Fruit fly (Drosophila melanogaster) whole organism: Measurements from ENCODE around the gene drm.

ENCODE experiments used
- CG8478 ChIP-seq: fragments of >200 bp; optimal IDR thresholded peaks from 2 replicates; lab custom pipeline; 2018; ENCODE audit warnings: inconsistent platforms
- Dll ChIP-seq: fragments of >200 bp; optimal IDR thresholded peaks from 2 replicates; lab custom pipeline; 2017
- EcR ChIP-seq, 2 experiments: fragments of >200 bp; optimal IDR thresholded peaks; 2 replicates each; lab custom pipeline; 2017; ENCODE audit warnings: missing biosample characterization in 2 of 2, missing genetic modification characterization in 2 of 2, missing genetic modification reagents in 2 of 2
- pan ChIP-seq: fragments of >200 bp; optimal IDR thresholded peaks from 2 replicates; lab custom pipeline; 2017
- psq ChIP-seq: fragments of >200 bp; optimal IDR thresholded peaks from 2 replicates; lab custom pipeline; 2017
- usp ChIP-seq: fragments of >200 bp; optimal IDR thresholded peaks from 2 replicates; lab custom pipeline; 2017; ENCODE audit warnings: missing biosample characterization, missing genetic modification characterization, mixed read lengths

Gene drm

DNA sequence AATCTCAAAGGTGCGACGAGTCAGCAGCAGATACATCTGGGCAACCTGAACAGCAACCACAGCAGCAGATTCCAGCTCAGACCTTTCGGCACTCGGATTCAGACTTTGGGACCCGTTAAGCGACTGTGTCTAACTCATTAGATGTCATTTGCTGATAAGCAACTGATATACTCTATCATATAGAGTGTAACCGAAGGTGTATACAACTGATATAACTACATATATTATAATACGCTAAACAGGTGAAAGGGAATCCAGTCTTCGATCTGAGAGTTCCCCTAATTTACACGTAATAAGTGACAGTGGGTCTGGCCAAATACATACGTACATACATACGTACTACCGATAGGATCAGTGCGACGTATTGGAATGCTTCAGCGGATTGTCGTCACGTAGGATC is 11.5 kb downstream of the drm start:
- TF ChIP-seq EcR (GFP tag; optimal IDR thresholded peaks at IDR 0.05; lab: Kevin White, UChicago) (no peak), usp (no peak), CG8478 (lab: Kevin White, UChicago) (no peak), psq (lab: Kevin White, UChicago) (no peak), pan (no peak), Dll (lab: Kevin White, UChicago) (no peak)

DNA sequence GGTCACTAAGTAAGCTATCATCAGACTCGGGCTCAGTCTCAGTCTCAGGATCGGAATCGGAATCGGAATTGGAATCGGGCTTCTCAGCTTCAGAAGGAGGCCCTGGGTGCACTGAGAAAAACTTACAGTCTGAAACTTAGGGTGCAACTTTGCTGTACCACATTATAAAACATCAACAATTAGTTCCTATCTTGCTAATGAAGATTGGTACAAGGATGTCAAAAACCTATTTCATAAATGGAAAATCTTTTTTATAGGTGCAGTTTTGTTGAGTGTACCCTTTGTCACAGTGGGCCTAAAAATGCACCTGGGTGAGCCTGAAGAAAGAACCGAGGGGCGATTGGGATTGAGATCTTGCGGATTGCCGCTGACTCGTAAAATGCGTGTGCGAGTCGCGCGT is 13.7 kb downstream of the drm start:
- TF ChIP-seq pan (no peak), usp (no peak), EcR (GFP tag; optimal IDR thresholded peaks at IDR 0.05; lab: Kevin White, UChicago) (no peak), CG8478 (lab: Kevin White, UChicago) (no peak), Dll (lab: Kevin White, UChicago) (no peak), psq (lab: Kevin White, UChicago) (no peak)

DNA sequence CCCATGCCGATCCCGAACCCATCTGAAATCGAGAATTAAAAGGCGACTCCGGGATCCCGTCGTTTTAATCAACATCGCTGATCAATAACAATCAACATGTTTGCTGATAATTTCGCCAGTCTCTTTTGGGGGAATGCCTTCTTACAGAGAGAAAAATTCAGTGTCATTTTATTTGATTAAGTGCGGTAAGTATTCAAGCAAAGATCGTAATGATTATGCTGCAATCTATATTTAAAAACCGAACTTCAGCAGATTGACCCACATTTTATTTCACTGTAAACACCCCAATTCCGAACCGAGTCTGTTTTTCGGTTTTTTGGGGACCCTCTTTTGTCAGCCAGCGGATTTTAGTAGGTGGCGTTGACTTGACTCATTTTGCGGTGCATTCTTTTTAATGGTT is 14.9 kb downstream of the drm start:
- TF ChIP-seq Dll (lab: Kevin White, UChicago) (no peak), CG8478 (lab: Kevin White, UChicago) (no peak), EcR (GFP tag; optimal IDR thresholded peaks at IDR 0.05; lab: Kevin White, UChicago) (no peak), usp (no peak), pan (no peak), psq (lab: Kevin White, UChicago) (no peak)

DNA sequence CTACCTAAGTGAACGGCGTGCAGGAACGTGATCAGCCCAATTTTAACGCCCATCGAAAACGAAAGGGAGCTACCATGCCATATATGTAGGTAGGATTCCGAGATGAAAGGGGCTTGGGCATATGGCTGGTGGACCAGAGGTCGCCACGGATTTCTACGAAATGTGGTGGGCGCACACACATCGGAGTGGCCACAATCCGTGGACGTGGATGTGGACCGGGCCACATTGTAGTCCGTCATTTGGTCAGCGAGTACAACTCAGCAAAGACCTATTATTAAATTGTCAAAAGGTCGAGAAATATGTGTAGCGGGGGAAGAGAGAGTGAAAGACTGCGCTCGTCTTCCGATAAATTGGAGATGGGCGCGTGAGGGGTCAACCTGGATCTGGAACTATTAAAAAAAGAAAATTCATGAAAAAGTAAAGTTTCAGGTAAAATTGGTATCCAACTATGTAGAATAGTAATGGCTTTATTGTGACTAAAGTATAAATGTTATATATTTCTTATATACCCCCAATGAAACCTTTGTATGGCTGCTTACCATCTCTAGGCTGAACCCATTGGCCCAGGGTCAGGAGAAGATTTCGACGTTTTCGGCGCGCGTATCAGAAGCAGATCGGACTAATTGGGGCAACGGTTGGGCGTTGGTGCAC is 16.5 kb downstream of the drm start:
- TF ChIP-seq EcR (GFP tag; optimal IDR thresholded peaks at IDR 0.05; lab: Kevin White, UChicago) = no peak
- no peak for TF ChIP-seq usp
- no peak for TF ChIP-seq CG8478 (lab: Kevin White, UChicago)
- TF ChIP-seq psq (lab: Kevin White, UChicago) = no peak
- TF ChIP-seq pan = no peak

DNA sequence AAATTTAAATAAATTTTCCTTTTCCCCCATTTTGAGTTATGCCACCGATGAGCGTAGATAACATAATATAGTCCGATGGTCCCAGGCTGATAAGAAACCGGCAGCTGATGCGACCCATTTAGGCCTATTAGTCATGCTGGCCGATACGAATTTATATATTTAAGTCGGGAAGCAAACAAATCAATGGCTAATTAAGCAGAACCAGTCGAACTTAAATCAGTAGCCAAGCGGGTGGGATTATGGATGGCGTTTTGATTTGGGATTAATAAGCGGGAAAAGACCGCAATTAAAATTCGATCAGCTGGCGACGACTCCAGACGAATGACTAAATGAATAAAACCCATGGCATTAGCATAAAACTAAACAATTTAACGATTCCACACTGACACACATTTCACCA is 17.9 kb downstream of the drm start:
- no peak for TF ChIP-seq usp
- no peak for TF ChIP-seq pan
- no peak for TF ChIP-seq EcR (GFP tag; optimal IDR thresholded peaks at IDR 0.05; lab: Kevin White, UChicago)

DNA sequence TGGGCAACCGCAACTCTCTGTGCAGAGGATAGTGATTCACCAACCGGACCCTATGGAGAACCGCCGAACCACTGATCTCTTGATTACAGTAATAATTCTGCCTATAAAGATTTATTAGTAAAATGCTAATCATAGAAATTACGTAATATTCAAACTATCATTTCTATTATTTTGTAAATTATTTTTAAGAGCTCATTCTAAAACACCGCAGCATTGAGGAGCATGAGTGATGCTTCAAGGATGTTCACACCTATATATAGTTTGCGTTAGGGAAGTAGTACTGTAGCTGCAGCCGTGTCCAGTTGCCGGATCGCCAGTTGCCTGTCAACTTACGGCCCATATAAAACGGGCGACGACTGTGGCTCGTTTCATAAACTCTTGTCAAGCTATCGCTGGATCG is 18.4 kb downstream of the drm start:
- TF ChIP-seq Dll (lab: Kevin White, UChicago) (no peak), pan (no peak), EcR (GFP tag; optimal IDR thresholded peaks at IDR 0.05; lab: Kevin White, UChicago) (no peak), psq (lab: Kevin White, UChicago) (no peak)

DNA sequence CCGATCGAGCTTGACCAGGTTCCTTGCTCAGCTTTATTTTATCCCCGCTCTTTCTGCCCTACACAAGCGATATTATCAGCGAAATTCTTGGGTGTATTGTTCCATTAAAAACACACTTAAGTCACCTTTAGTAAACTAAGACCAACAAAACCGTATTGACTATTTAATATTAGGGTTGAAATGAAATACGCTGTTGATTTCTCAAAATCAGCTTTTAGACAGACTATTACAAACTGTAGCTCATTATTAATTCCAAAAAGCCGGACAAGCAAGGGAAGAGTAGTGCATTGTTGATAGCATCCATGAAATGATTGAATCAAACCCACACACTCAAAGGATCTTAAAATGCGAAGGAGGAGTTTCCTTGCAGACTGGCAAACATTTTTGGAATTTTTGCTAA is 19.3 kb downstream of the drm start:
- TF ChIP-seq Dll (lab: Kevin White, UChicago) (no peak), pan (no peak), psq (lab: Kevin White, UChicago) (no peak), usp (no peak), EcR (GFP tag; optimal IDR thresholded peaks at IDR 0.05; lab: Kevin White, UChicago) (no peak), CG8478 (lab: Kevin White, UChicago) (no peak)

DNA sequence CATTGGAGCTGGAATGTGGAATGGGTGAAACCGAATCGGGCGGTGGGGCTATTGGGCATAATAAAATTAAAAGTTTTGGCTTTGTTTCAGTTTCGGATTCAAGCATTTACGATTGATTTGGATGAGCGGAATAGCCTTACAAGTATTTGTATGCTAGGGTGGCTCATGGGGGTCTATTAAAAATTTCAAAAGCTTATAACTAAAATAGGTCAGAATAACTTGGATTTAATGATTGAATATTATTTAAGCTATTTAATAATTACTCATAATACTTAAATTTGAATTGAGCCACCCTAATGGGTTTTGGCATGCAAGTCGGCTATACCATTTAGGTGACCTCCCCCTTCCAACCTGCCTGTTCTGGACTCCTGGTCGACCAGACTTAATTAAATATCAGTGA is 20.6 kb downstream of the drm start:
- TF ChIP-seq psq (lab: Kevin White, UChicago) = no peak

DNA sequence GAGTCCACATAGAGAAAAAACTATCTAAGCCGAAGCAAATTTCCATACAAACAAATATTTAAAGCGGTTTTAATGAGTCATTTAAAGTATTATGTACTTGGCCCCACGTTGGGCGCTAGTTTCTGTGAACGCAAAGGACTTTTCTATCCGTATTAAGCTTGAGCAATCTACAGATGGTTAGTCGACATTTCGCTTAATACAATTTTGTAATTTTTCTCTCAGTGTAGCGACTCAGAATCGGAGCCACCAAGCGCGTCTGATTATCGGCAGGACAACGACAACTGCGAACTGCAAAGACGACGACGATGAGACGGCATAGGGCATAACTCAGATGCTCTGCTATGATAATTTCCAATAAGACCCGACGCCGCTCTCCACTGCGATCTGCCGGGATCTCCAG is 23.4 kb downstream of the drm start:
- TF ChIP-seq psq (lab: Kevin White, UChicago) (no peak), Dll (lab: Kevin White, UChicago) (no peak), EcR (GFP tag; optimal IDR thresholded peaks at IDR 0.05; lab: Kevin White, UChicago) (no peak), CG8478 (lab: Kevin White, UChicago) (no peak), usp (no peak), pan (no peak)

DNA sequence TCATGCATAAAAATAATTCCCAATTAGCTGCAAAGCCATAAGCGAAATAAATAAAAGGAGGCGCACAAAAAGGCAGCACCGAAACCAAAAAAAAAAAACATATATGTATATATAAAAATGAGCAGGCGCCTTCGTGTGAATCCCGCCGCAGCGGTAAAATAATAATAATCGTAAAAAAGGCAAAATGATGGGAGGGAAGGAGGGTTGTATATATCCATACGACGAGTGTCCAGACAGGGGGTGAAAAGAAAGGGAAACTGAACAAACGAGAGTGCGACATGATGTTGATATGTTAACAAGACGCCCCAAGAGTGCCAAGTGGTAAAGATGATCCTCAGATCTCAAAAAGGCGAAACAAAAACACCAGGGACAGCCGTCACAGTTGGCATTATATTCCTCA is 25.5 kb downstream of the drm start:
- no peak for TF ChIP-seq CG8478 (lab: Kevin White, UChicago)
- no peak for TF ChIP-seq usp
- no peak for TF ChIP-seq EcR (GFP tag; optimal IDR thresholded peaks at IDR 0.05; lab: Kevin White, UChicago)
- no peak for TF ChIP-seq psq (lab: Kevin White, UChicago)
- no peak for TF ChIP-seq Dll (lab: Kevin White, UChicago)
- TF ChIP-seq pan = no peak

DNA sequence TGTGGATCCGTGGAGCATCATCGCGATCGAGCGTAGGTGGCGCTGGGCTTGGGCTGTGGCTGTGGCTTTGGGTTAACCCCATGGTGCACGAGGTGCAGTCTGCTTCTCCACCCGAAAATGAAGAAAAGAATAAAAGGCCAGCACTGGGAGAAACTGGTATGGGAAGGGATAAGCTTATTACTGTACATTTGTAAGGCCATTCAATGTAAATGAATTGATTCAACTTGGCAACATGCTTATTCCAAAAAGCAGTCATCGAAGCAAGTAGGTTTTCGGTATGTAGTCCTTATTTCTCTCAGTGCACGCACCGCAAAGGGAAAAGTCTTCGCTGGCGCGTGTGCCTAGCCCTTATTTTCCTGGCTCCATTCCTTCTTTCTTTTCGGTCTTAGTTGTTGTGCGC is 27.5 kb downstream of the drm start:
- no peak for TF ChIP-seq EcR (GFP tag; optimal IDR thresholded peaks at IDR 0.05; lab: Kevin White, UChicago)

DNA sequence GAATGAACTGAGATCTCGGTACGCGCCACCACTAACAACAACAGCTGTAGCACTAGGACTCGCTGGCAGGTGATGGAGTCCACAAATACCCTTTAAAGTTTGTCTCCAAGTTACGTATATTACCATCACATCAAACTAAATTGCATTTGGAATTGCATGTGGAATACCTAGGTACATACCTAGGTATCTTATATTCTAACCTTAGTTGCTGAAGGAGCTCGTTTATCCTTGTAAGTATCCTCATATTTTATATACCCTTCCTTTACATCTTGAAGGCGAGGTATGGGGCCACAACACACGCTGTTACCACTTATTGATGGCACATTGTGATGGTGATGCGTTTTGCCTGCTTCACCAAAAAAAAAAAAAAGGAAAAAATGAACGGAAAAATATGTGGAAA is 28.3 kb downstream of the drm start:
- TF ChIP-seq CG8478 (lab: Kevin White, UChicago) = no peak
- no peak for TF ChIP-seq pan
- no peak for TF ChIP-seq Dll (lab: Kevin White, UChicago)
- TF ChIP-seq EcR (GFP tag; optimal IDR thresholded peaks at IDR 0.05; lab: Kevin White, UChicago) = no peak
- no peak for TF ChIP-seq psq (lab: Kevin White, UChicago)
- no peak for TF ChIP-seq usp

DNA sequence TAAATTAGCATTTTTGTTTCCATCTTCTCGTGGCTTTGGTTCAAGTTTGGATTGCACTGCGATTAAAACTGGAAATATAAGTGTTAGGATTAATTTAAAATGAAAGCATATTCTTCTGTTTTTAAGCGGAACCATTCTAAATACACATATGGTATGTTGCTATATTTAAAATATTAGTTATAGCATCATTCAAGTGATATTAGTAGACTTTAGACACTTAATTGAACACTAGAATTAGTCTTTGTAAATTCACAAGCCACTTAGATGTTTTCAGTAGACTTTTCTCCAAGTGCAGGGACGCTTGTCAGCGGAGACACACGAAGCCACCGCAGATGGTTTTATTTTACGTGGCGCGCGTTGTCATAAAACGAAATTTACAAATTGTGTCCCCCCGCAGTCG is 30.8 kb downstream of the drm start:
- no peak for TF ChIP-seq pan
- no peak for TF ChIP-seq EcR (GFP tag; optimal IDR thresholded peaks at IDR 0.05; lab: Kevin White, UChicago)
- TF ChIP-seq psq (lab: Kevin White, UChicago) = no peak
- no peak for TF ChIP-seq usp
- TF ChIP-seq CG8478 (lab: Kevin White, UChicago) = no peak
- TF ChIP-seq Dll (lab: Kevin White, UChicago) = no peak

DNA sequence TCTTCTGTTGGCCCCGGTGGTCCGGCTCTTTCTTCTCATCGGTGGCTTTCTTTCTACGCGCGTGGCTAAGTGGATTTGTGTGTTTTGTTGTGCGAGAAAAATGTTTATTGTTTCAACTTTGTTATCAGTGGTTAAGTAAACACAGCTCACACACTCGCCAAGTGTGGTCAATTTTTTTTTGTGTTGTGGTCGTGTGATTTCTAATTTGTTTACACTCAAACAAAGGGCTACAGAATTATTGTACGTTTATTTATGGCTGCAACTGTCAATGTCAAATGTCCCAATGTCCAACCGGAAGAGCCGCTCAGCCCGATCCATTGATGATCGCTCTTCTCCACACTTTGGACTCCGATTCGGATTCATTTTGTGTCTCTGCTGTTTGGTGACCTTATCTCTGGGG is 31.5 kb downstream of the drm start:
- TF ChIP-seq CG8478 (lab: Kevin White, UChicago) (no peak), Dll (lab: Kevin White, UChicago) (no peak), pan (no peak), EcR (GFP tag; optimal IDR thresholded peaks at IDR 0.05; lab: Kevin White, UChicago) (no peak), psq (lab: Kevin White, UChicago) (no peak), usp (no peak)
